Worm (Caenorhabditis elegans): ENCODE results near the gene ZC317.7.
"Not testable (repeated sequence)": the region's sequence is repeated elsewhere in the genome, so short reads cannot be mapped to it uniquely, and the experiment has no call there.

The ZC317.7 gene

ce11 chrV:5470930-5471329 is at the start of gene ZC317.7:
ZC317.7 (minus strand) TSS chrV:5471030.
- not testable (repeated sequence) for TF ChIP-seq zip-8, ztf-11, mab-5 (tag; optimal IDR thresholded peaks at IDR 0.05)

ce11 chrV:5513630-5514378 is 43.0 kb upstream of the ZC317.7 start, which contains the start of the genes hpo-15 and mms-19:
hpo-15 (minus strand) TSS chrV:5513830.
mms-19 (plus strand) TSS chrV:5514348.
- TF ChIP-seq ceh-83 (GFP tag; optimal IDR thresholded peaks at IDR 0.05) (no peak), sptf-1 (tag; optimal IDR thresholded peaks at IDR 0.05) (no peak), ztf-11 (tag; optimal IDR thresholded peaks at IDR 0.05) (no peak), ham-2 (GFP tag; optimal IDR thresholded peaks at IDR 0.05) (no peak), blmp-1 (tag; optimal IDR thresholded peaks at IDR 0.05) (no peak), mep-1 (tag; optimal IDR thresholded peaks at IDR 0.05) (no peak), mls-2 (tag; optimal IDR thresholded peaks at IDR 0.05) (no peak), M03D4.4 (tag; optimal IDR thresholded peaks at IDR 0.05) (no peak), flh-1 (GFP tag; optimal IDR thresholded peaks at IDR 0.05) (no peak), hlh-1 (tag; optimal IDR thresholded peaks at IDR 0.05) (no peak), cnd-1 (tag; optimal IDR thresholded peaks at IDR 0.05) (no peak), snpc-4 (tag; optimal IDR thresholded peaks at IDR 0.05) (no peak), tbx-8 (GFP tag; optimal IDR thresholded peaks at IDR 0.05) (no peak), zip-8 (tag; optimal IDR thresholded peaks at IDR 0.05) (no peak), unc-120 (tag; optimal IDR thresholded peaks at IDR 0.05; ENCODE audit: poor library complexity, severe bottlenecking) (no peak), sem-2 (GFP tag; optimal IDR thresholded peaks at IDR 0.05) (no peak), nhr-237 (tag; optimal IDR thresholded peaks at IDR 0.05) (no peak)

- TF ChIP-seq nhr-237 (tag; optimal IDR thresholded peaks at IDR 0.05) (no peak), zip-8 (tag; optimal IDR thresholded peaks at IDR 0.05) (no peak), mls-2 (tag; optimal IDR thresholded peaks at IDR 0.05) (no peak), bed-3 (GFP tag; optimal IDR thresholded peaks at IDR 0.05) (no peak), ztf-11 (tag; optimal IDR thresholded peaks at IDR 0.05) (no peak), nhr-28 (tag; optimal IDR thresholded peaks at IDR 0.05) (no peak), unc-62 (GFP tag; optimal IDR thresholded peaks at IDR 0.05) (no peak), ham-2 (GFP tag; optimal IDR thresholded peaks at IDR 0.05) (no peak), unc-39 (tag; optimal IDR thresholded peaks at IDR 0.05) (no peak), mep-1 (tag; optimal IDR thresholded peaks at IDR 0.05) (no peak), nhr-12 (tag; optimal IDR thresholded peaks at IDR 0.05) (no peak), pha-4 (tag; optimal IDR thresholded peaks at IDR 0.05) (no peak), tbx-8 (GFP tag; optimal IDR thresholded peaks at IDR 0.05) (no peak), elt-3 (tag; optimal IDR thresholded peaks at IDR 0.05) (no peak), ceh-43 (GFP tag; optimal IDR thresholded peaks at IDR 0.05) (no peak), nhr-2 (tag; optimal IDR thresholded peaks at IDR 0.05) (no peak), hlh-1 (tag; optimal IDR thresholded peaks at IDR 0.05) (no peak), lin-13 (tag; optimal IDR thresholded peaks at IDR 0.05) (no peak), blmp-1 (tag; optimal IDR thresholded peaks at IDR 0.05) (no peak), ceh-39 (tag; optimal IDR thresholded peaks at IDR 0.05) (no peak)
Measured at ce11 chrV:5512559-5512958, 41.7 kb upstream of the ZC317.7 start.

- TF ChIP-seq drap-1 (GFP tag; optimal IDR thresholded peaks at IDR 0.05) (no peak), cnd-1 (tag; optimal IDR thresholded peaks at IDR 0.05) (no peak), nhr-76 (tag; optimal IDR thresholded peaks at IDR 0.05) (no peak), unc-39 (tag; optimal IDR thresholded peaks at IDR 0.05) (no peak), snpc-4 (tag; optimal IDR thresholded peaks at IDR 0.05) (no peak), elt-1 (tag; optimal IDR thresholded peaks at IDR 0.05; ENCODE audit: borderline replicate concordance, insufficient read depth) (no peak), mls-2 (tag; optimal IDR thresholded peaks at IDR 0.05) (no peak), pha-4 (tag; optimal IDR thresholded peaks at IDR 0.05) (no peak), lsy-2 (tag; optimal IDR thresholded peaks at IDR 0.05) (no peak), M03D4.4 (tag; optimal IDR thresholded peaks at IDR 0.05) (no peak), zip-8 (tag; optimal IDR thresholded peaks at IDR 0.05) (no peak), nhr-2 (tag; optimal IDR thresholded peaks at IDR 0.05) (no peak), mab-5 (tag; optimal IDR thresholded peaks at IDR 0.05) (no peak)
Measured at ce11 chrV:5511720-5512119, 40.9 kb upstream of the ZC317.7 start.

Data from whole organism, mixed stage, embryonic.